Fruit fly (Drosophila melanogaster) whole organism, embryonic: ENCODE measurements around the gene Csk.

Source experiments
- BEAF-32 ChIP-seq: fragments of 200-800 bp; sonication (Bioruptor generic); optimal IDR thresholded peaks from 3 replicates; lab custom pipeline; 2017; ENCODE audit warnings: missing biosample characterization, missing genetic modification characterization, mild to moderate bottlenecking, moderate library complexity, missing genetic modification reagents
- CG11504 ChIP-seq: fragments of 200-800 bp; sonication (Bioruptor generic); optimal IDR thresholded peaks from 3 replicates; lab custom pipeline; 2019; ENCODE audit warnings: missing biosample characterization, mild to moderate bottlenecking, missing genetic modification characterization, moderate library complexity
- CG12071 ChIP-seq: fragments of 200-800 bp; sonication (Bioruptor generic); optimal IDR thresholded peaks from 3 replicates; lab custom pipeline; 2018; ENCODE audit warnings: missing biosample characterization, mild to moderate bottlenecking, missing genetic modification characterization
- CG14860 ChIP-seq: fragments of 200-800 bp; sonication (Bioruptor generic); IDR thresholded peaks from 3 replicates; pipeline ENCODE4 v1.3.6; 2022; ENCODE audit warnings: missing biosample characterization, missing genetic modification characterization; ENCODE audit not compliant: partially characterized antibody
- CG15601 ChIP-seq: fragments of 200-800 bp; sonication (Bioruptor generic); optimal IDR thresholded peaks from 3 replicates; lab custom pipeline; 2019; ENCODE audit warnings: missing biosample characterization, mild to moderate bottlenecking, missing genetic modification characterization, moderate library complexity
- CG17802 ChIP-seq: fragments of 200-800 bp; sonication (Bioruptor generic); optimal IDR thresholded peaks from 2 replicates; lab custom pipeline; 2018; ENCODE audit warnings: missing biosample characterization, mild to moderate bottlenecking, missing genetic modification characterization, moderate library complexity
- CG2116 ChIP-seq: fragments of 200-800 bp; sonication (Bioruptor generic); optimal IDR thresholded peaks from 3 replicates; lab custom pipeline; 2018; ENCODE audit warnings: missing biosample characterization, mild to moderate bottlenecking, missing genetic modification characterization
- CG3281 ChIP-seq: fragments of 200-800 bp; sonication (Bioruptor generic); optimal IDR thresholded peaks from 3 replicates; lab custom pipeline; 2017; ENCODE audit warnings: missing biosample characterization, mild to moderate bottlenecking, missing genetic modification characterization
- CG3407 ChIP-seq: fragments of 200-800 bp; sonication (Bioruptor generic); optimal IDR thresholded peaks from 2 replicates; lab custom pipeline; 2018; ENCODE audit warnings: missing biosample characterization, mild to moderate bottlenecking, missing genetic modification characterization
- CG34224 ChIP-seq: fragments of 200-800 bp; sonication (Bioruptor generic); IDR thresholded peaks from 3 replicates; pipeline ENCODE4 v1.3.6; 2022; ENCODE audit warnings: missing biosample characterization, missing genetic modification characterization; ENCODE audit not compliant: partially characterized antibody
- CG6654 ChIP-seq: fragments of 200-800 bp; sonication (Bioruptor generic); optimal IDR thresholded peaks from 2 replicates; lab custom pipeline; 2017; ENCODE audit warnings: missing biosample characterization, mild to moderate bottlenecking, missing genetic modification characterization
- CG7786 ChIP-seq: fragments of 200-800 bp; sonication (Bioruptor generic); optimal IDR thresholded peaks from 2 replicates; lab custom pipeline; 2016; ENCODE audit warnings: missing biosample characterization, missing genetic modification characterization
- CG8765 ChIP-seq: fragments of 200-800 bp; sonication (Bioruptor generic); IDR thresholded peaks from 2 replicates; pipeline ENCODE4 v1.3.6; 2022; ENCODE audit warnings: missing biosample characterization, missing genetic modification characterization
- CG9215 ChIP-seq: fragments of 200-800 bp; sonication (Bioruptor generic); IDR thresholded peaks from 2 replicates; pipeline ENCODE4 v1.3.6; 2022; ENCODE audit warnings: missing biosample characterization, missing genetic modification characterization
- CG9727 ChIP-seq: fragments of 200-800 bp; sonication (Bioruptor generic); optimal IDR thresholded peaks from 3 replicates; lab custom pipeline; 2017; ENCODE audit warnings: missing biosample characterization, mild to moderate bottlenecking, missing genetic modification characterization
- CG9817 ChIP-seq: fragments of 200-800 bp; sonication (Bioruptor generic); optimal IDR thresholded peaks from 2 replicates; lab custom pipeline; 2018; ENCODE audit warnings: missing biosample characterization, mild to moderate bottlenecking, missing genetic modification characterization, moderate library complexity
- Camta ChIP-seq: fragments of 200-800 bp; sonication (Bioruptor generic); optimal IDR thresholded peaks from 2 replicates; lab custom pipeline; 2016; ENCODE audit warnings: missing biosample characterization, missing genetic modification characterization
- D19B ChIP-seq: fragments of 200-800 bp; sonication (Bioruptor generic); optimal IDR thresholded peaks from 2 replicates; lab custom pipeline; 2017; ENCODE audit warnings: missing biosample characterization, mild to moderate bottlenecking, missing genetic modification characterization
- Dbx ChIP-seq: fragments of 200-800 bp; sonication (Bioruptor generic); IDR thresholded peaks from 3 replicates; pipeline ENCODE4 v1.3.6; 2022; ENCODE audit warnings: missing biosample characterization, missing genetic modification characterization
- Dfd ChIP-seq, 2 experiments: fragments of >200 bp; optimal IDR thresholded peaks; 2 replicates each; lab custom pipeline; 2017; ENCODE audit warnings: missing biosample characterization in 2 of 2, missing genetic modification characterization in 2 of 2
- GATAe ChIP-seq: fragments of 200-800 bp; sonication (Bioruptor generic); conservative IDR thresholded peaks from 2 replicates; pipeline ENCODE4 v1.3.6; 2022; ENCODE audit warnings: missing biosample characterization, missing genetic modification characterization
- HLH3B ChIP-seq: fragments of 200-800 bp; sonication (Bioruptor generic); IDR thresholded peaks from 2 replicates; pipeline ENCODE4 v1.3.6; 2022; ENCODE audit warnings: missing biosample characterization, missing genetic modification characterization
- HmgZ ChIP-seq: fragments of 200-800 bp; sonication (Bioruptor generic); optimal IDR thresholded peaks from 2 replicates; lab custom pipeline; 2018; ENCODE audit warnings: missing biosample characterization, mild to moderate bottlenecking, missing genetic modification characterization
- Med ChIP-seq: fragments of 200-800 bp; sonication (Bioruptor generic); peaks from one replicate; lab custom pipeline; 2016; ENCODE audit warnings: missing biosample characterization, missing genetic modification characterization, mild to moderate bottlenecking, inconsistent platforms, moderate library complexity
- Mrtf ChIP-seq: fragments of 200-800 bp; sonication (Bioruptor generic); IDR thresholded peaks from 3 replicates; pipeline ENCODE4 v1.3.6; 2022; ENCODE audit warnings: missing biosample characterization, missing genetic modification characterization
- Oaz ChIP-seq: fragments of 200-800 bp; sonication (Bioruptor generic); IDR thresholded peaks from 2 replicates; pipeline ENCODE4 v1.3.6; 2022; ENCODE audit warnings: missing biosample characterization, missing genetic modification characterization
- Sin3A ChIP-seq: fragments of >200 bp; optimal IDR thresholded peaks from 2 replicates; lab custom pipeline; 2018
- Tbp ChIP-seq: fragments of >200 bp; optimal IDR thresholded peaks from 2 replicates; lab custom pipeline; 2018; ENCODE audit warnings: missing biosample characterization, missing genetic modification characterization
- Trl ChIP-seq, 3 experiments: fragments of >200 bp in 2 of 3; fragments of 200-800 bp in 1 of 3; sonication (Bioruptor generic) in 1 of 3; optimal IDR thresholded peaks; 2 replicates in 1 of 3; 3 replicates in 2 of 3; lab custom pipeline; 2016 to 2017; ENCODE audit warnings: missing biosample characterization in 1 of 3, missing genetic modification characterization in 1 of 3
- al ChIP-seq: fragments of 200-800 bp; sonication (Bioruptor generic); IDR thresholded peaks from 2 replicates; pipeline ENCODE4 v1.3.6; 2022; ENCODE audit warnings: missing biosample characterization, missing genetic modification characterization
- dmrt99B ChIP-seq: fragments of 200-800 bp; sonication (Bioruptor generic); optimal IDR thresholded peaks from 2 replicates; lab custom pipeline; 2018; ENCODE audit warnings: missing biosample characterization, mild to moderate bottlenecking, missing genetic modification characterization, moderate library complexity
- emc ChIP-seq: fragments of 200-800 bp; sonication (Bioruptor generic); optimal IDR thresholded peaks from 2 replicates; lab custom pipeline; 2016; ENCODE audit warnings: missing biosample characterization, missing genetic modification characterization
- ftz-f1 ChIP-seq: fragments of 200-800 bp; sonication (Bioruptor generic); optimal IDR thresholded peaks from 2 replicates; lab custom pipeline; 2016; ENCODE audit warnings: missing biosample characterization, missing genetic modification characterization
- gcm ChIP-seq: fragments of 200-800 bp; sonication (Bioruptor generic); optimal IDR thresholded peaks from 2 replicates; lab custom pipeline; 2019; ENCODE audit warnings: missing biosample characterization, mild to moderate bottlenecking, missing genetic modification characterization, moderate library complexity
- gfzf ChIP-seq: fragments of 200-800 bp; sonication (Bioruptor generic); optimal IDR thresholded peaks from 2 replicates; lab custom pipeline; 2016; ENCODE audit warnings: missing biosample characterization, mild to moderate bottlenecking, missing genetic modification characterization, moderate library complexity
- her ChIP-seq: fragments of 200-800 bp; sonication (Bioruptor generic); optimal IDR thresholded peaks from 2 replicates; lab custom pipeline; 2016; ENCODE audit warnings: missing biosample characterization, missing genetic modification characterization
- ken ChIP-seq: fragments of 200-800 bp; sonication (Bioruptor generic); IDR thresholded peaks from 3 replicates; pipeline ENCODE4 v1.3.6; 2022; ENCODE audit warnings: missing biosample characterization, missing genetic modification characterization
- lbe ChIP-seq: fragments of 200-800 bp; sonication (Bioruptor generic); optimal IDR thresholded peaks from 2 replicates; lab custom pipeline; 2016; ENCODE audit warnings: missing biosample characterization, mild to moderate bottlenecking, missing genetic modification characterization
- mirr ChIP-seq: fragments of 200-800 bp; sonication (Bioruptor generic); optimal IDR thresholded peaks from 3 replicates; lab custom pipeline; 2018; ENCODE audit warnings: missing biosample characterization, mild to moderate bottlenecking, missing genetic modification characterization
- p53 ChIP-seq: fragments of 200-800 bp; sonication (Bioruptor generic); optimal IDR thresholded peaks from 2 replicates; lab custom pipeline; 2016; ENCODE audit warnings: missing biosample characterization, missing genetic modification characterization
- pnt ChIP-seq: fragments of 200-800 bp; sonication (Bioruptor generic); optimal IDR thresholded peaks from 3 replicates; lab custom pipeline; 2016; ENCODE audit warnings: missing biosample characterization, missing genetic modification characterization
- prd ChIP-seq, 3 experiments: fragments of >200 bp in 2 of 3; fragments of 200-800 bp in 1 of 3; sonication (Bioruptor generic) in 1 of 3; optimal IDR thresholded peaks in 2 of 3; IDR thresholded peaks in 1 of 3; 2 replicates in 2 of 3; 3 replicates in 1 of 3; pipeline versions ENCODE4 v1.3.6 to Lab custom; 2017 to 2022; ENCODE audit warnings: missing biosample characterization in 1 of 3, missing genetic modification characterization in 1 of 3
- shn ChIP-seq: fragments of 200-800 bp; sonication (Bioruptor generic); optimal IDR thresholded peaks from 3 replicates; lab custom pipeline; 2016; ENCODE audit warnings: missing biosample characterization, missing genetic modification characterization
- slbo ChIP-seq: fragments of 200-800 bp; sonication (Bioruptor generic); IDR thresholded peaks from 2 replicates; pipeline ENCODE4 v1.3.6; 2022; ENCODE audit warnings: missing biosample characterization, missing genetic modification characterization
- sqz ChIP-seq: fragments of 200-800 bp; sonication (Bioruptor generic); optimal IDR thresholded peaks from 3 replicates; lab custom pipeline; 2018; ENCODE audit warnings: missing biosample characterization, mild to moderate bottlenecking, missing genetic modification characterization
- sr ChIP-seq: fragments of 200-800 bp; sonication (Bioruptor generic); IDR thresholded peaks from 3 replicates; pipeline ENCODE4 v1.3.6; 2022; ENCODE audit warnings: missing biosample characterization, missing genetic modification characterization
- ttk ChIP-seq: fragments of 200-800 bp; sonication (Bioruptor generic); IDR thresholded peaks from 2 replicates; pipeline ENCODE4 v2.1.2; 2022; ENCODE audit warnings: missing biosample characterization, missing genetic modification characterization
- twi ChIP-seq: fragments of 200-800 bp; optimal IDR thresholded peaks from 2 replicates; lab custom pipeline; 2019; ENCODE audit warnings: missing biosample characterization, mild to moderate bottlenecking, missing genetic modification characterization, moderate library complexity
- vnd ChIP-seq: fragments of 200-800 bp; sonication (Bioruptor generic); IDR thresholded peaks from 3 replicates; pipeline ENCODE4 v1.3.6; 2022; ENCODE audit warnings: missing biosample characterization, missing genetic modification characterization; ENCODE audit not compliant: partially characterized antibody
- z ChIP-seq: fragments of 200-800 bp; sonication (Bioruptor generic); IDR thresholded peaks from 3 replicates; pipeline ENCODE4 v1.3.6; 2022; ENCODE audit warnings: missing biosample characterization, missing genetic modification characterization

The Csk gene

DNA sequence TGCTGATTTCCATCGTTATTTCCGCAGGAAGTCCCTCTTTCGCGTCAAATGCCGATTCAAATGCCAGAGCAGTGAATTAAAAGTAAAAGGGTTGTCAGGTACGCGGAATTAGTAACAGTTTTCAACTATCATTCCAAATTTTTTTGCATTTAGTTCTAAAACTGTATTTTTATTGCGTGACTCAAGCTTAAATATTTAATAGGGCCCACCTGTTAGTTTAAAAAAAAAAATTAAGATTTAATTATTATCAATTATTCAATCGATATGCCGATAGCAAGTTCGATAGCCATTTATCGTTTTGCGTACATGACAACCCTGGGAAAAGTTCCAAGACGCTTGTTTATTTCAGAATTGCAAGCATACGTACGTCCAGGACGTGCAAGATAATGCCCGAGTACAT, 27.5 kb downstream of the Csk start, which contains the start of gene CG14711 (continued):
- peak; percentile 89 for TF ChIP-seq slbo
- TF ChIP-seq emc (GFP tag; lab: Kevin White, UChicago): no peak
- TF ChIP-seq Dfd (GFP tag; optimal IDR thresholded peaks at IDR 0.05; lab: Kevin White, UChicago): no peak
- TF ChIP-seq pnt (GFP tag; lab: Kevin White, UChicago): peak; percentile 47
- peak; percentile 85 for TF ChIP-seq Dbx (GFP tag; lab: Robert Waterston, UW)
- TF ChIP-seq CG17802 (tag; lab: Kevin White, UChicago): peak; percentile 45
- TF ChIP-seq Mrtf (GFP tag; lab: Robert Waterston, UW): peak; percentile 82
- TF ChIP-seq ken (GFP tag; lab: Robert Waterston, UW): peak; percentile 65; the same call in 1 of the 3 replicates
- TF ChIP-seq CG6654: peak; percentile 34
- no peak for TF ChIP-seq p53
- no peak for TF ChIP-seq prd (optimal IDR thresholded peaks at IDR 0.05; lab: Kevin White, UChicago)
- TF ChIP-seq prd (GFP tag; IDR thresholded peaks at IDR 0.05; lab: Robert Waterston, UW): peak; percentile 85
- peak; percentile 89 for TF ChIP-seq CG9817 (tag; lab: Kevin White, UChicago)
- peak; percentile 65 for TF ChIP-seq Oaz
- peak; percentile 96 for TF ChIP-seq CG2116 (GFP tag; lab: Kevin White, UChicago)
- TF ChIP-seq twi (tag; lab: Kevin White, UChicago): peak; percentile 77
- peak; percentile 76 for TF ChIP-seq lbe (GFP tag; lab: Kevin White, UChicago)
- TF ChIP-seq gfzf (GFP tag; lab: Kevin White, UChicago): no peak
- peak; percentile 79 for TF ChIP-seq al
- peak; percentile 82 for TF ChIP-seq HLH3B
- TF ChIP-seq Med (GFP tag; lab: Kevin White, UChicago): peak; percentile 94
- TF ChIP-seq shn (GFP tag; lab: Kevin White, UChicago): peak; percentile 36
- peak; percentile 87 for TF ChIP-seq CG15601 (tag; lab: Kevin White, UChicago)
- TF ChIP-seq CG11504 (tag; lab: Kevin White, UChicago): peak; percentile 84
- TF ChIP-seq dmrt99B (tag; lab: Kevin White, UChicago): no peak
- TF ChIP-seq CG9215 (GFP tag; lab: Robert Waterston, UW): peak; percentile 66
- TF ChIP-seq sqz (GFP tag; lab: Kevin White, UChicago): no peak
- TF ChIP-seq CG34224 (GFP tag; lab: Robert Waterston, UW): peak; percentile 87
- peak; percentile 79 for TF ChIP-seq vnd (GFP tag; lab: Robert Waterston, UW)
- TF ChIP-seq GATAe: no peak; the same call in 1 of the 2 replicates
- peak; percentile 64; the same call in 1 of the 2 replicates for TF ChIP-seq CG8765
- TF ChIP-seq ftz-f1 (GFP tag; lab: Kevin White, UChicago): peak; percentile 40
- TF ChIP-seq BEAF-32 (GFP tag; lab: Kevin White, UChicago): peak; percentile 75
- TF ChIP-seq CG9727 (GFP tag; lab: Kevin White, UChicago): peak; percentile 86
- TF ChIP-seq mirr (GFP tag; lab: Kevin White, UChicago): peak; percentile 58
- no peak for TF ChIP-seq sr (GFP tag; lab: Robert Waterston, UW)
- no peak for TF ChIP-seq z (GFP tag; lab: Robert Waterston, UW)
- TF ChIP-seq Camta (GFP tag; lab: Kevin White, UChicago): peak; percentile 70
- peak; percentile 81 for TF ChIP-seq CG3281
- TF ChIP-seq Sin3A (lab: Kevin White, UChicago): peak; percentile 40
- no peak for TF ChIP-seq CG12071 (GFP tag; lab: Kevin White, UChicago)
- peak; percentile 72 for TF ChIP-seq ttk (GFP tag; lab: Robert Waterston, UW)
- TF ChIP-seq CG3407: peak; percentile 62
- TF ChIP-seq D19B (GFP tag; lab: Kevin White, UChicago): peak; percentile 48
- no peak for TF ChIP-seq Tbp (GFP tag; lab: Kevin White, UChicago)
- TF ChIP-seq CG7786 (GFP tag; lab: Kevin White, UChicago): peak; percentile 61
- TF ChIP-seq Trl (optimal IDR thresholded peaks at IDR 0.05; lab: Kevin White, UChicago): no peak
- peak; percentile 77 for TF ChIP-seq Trl (GFP tag; optimal IDR thresholded peaks at IDR 0.05; lab: Kevin White, UChicago)
- no peak for TF ChIP-seq her
- TF ChIP-seq gcm (GFP tag; lab: Kevin White, UChicago): no peak
- TF ChIP-seq CG14860 (GFP tag; lab: Robert Waterston, UW): peak; percentile 76; the same call in 2 of the 3 replicates
- TF ChIP-seq HmgZ (tag; lab: Kevin White, UChicago): peak; percentile 90
